Fruit fly (Drosophila melanogaster) whole organism, embryonic: ENCODE results near the gene CG10738.
A peak's percentile ranks its signal among the peaks of the same experiment; 100 is the strongest.

Source experiments
- Asciz ChIP-seq: fragments of 200-800 bp; sonication (Bioruptor generic); optimal IDR thresholded peaks from 2 replicates; lab custom pipeline; 2017; ENCODE audit warnings: missing biosample characterization, mild to moderate bottlenecking, missing genetic modification characterization, missing genetic modification reagents
- BtbVII ChIP-seq: fragments of 200-800 bp; sonication (Bioruptor generic); optimal IDR thresholded peaks from 3 replicates; lab custom pipeline; 2017; ENCODE audit warnings: missing biosample characterization, mild to moderate bottlenecking, missing genetic modification characterization
- CG10321 ChIP-seq: fragments of 200-800 bp; sonication (Bioruptor generic); IDR thresholded peaks from 2 replicates; pipeline ENCODE4 v1.3.6; 2022; ENCODE audit warnings: missing biosample characterization, missing genetic modification characterization
- CG11696 ChIP-seq: fragments of 200-800 bp; sonication (Bioruptor generic); IDR thresholded peaks from 2 replicates; pipeline ENCODE4 v1.3.6; 2022; ENCODE audit warnings: missing biosample characterization, missing genetic modification characterization
- CG12155 ChIP-seq: fragments of 200-800 bp; sonication (Bioruptor generic); optimal IDR thresholded peaks from 3 replicates; lab custom pipeline; 2016; ENCODE audit warnings: missing biosample characterization, missing genetic modification characterization
- CG13624 ChIP-seq: fragments of 200-800 bp; sonication (Bioruptor generic); optimal IDR thresholded peaks from 2 replicates; lab custom pipeline; 2016; ENCODE audit warnings: missing biosample characterization, missing genetic modification characterization
- CG13894 ChIP-seq: fragments of 200-800 bp; sonication (Bioruptor generic); optimal IDR thresholded peaks from 3 replicates; lab custom pipeline; 2018; ENCODE audit warnings: missing biosample characterization, mild to moderate bottlenecking, missing genetic modification characterization, moderate library complexity
- CG14050 ChIP-seq: fragments of 200-800 bp; sonication (Bioruptor generic); IDR thresholded peaks from 3 replicates; pipeline ENCODE4 v1.3.6; 2022; ENCODE audit warnings: missing biosample characterization, missing genetic modification characterization
- CG14441 ChIP-seq: fragments of 200-800 bp; sonication (Bioruptor generic); IDR thresholded peaks from 2 replicates; pipeline ENCODE4 v1.3.6; 2022; ENCODE audit warnings: missing biosample characterization, missing genetic modification characterization
- CG1602 ChIP-seq: fragments of 200-800 bp; sonication (Bioruptor generic); optimal IDR thresholded peaks from 3 replicates; lab custom pipeline; 2016; ENCODE audit warnings: missing biosample characterization, missing genetic modification characterization
- CG1603 ChIP-seq: fragments of 200-800 bp; sonication (Bioruptor generic); optimal IDR thresholded peaks from 2 replicates; lab custom pipeline; 2019; ENCODE audit warnings: missing biosample characterization, mild to moderate bottlenecking, missing genetic modification characterization, moderate library complexity
- CG1647 ChIP-seq: fragments of 200-800 bp; sonication (Bioruptor generic); optimal IDR thresholded peaks from 3 replicates; lab custom pipeline; 2016; ENCODE audit warnings: missing biosample characterization, missing genetic modification characterization
- CG17802 ChIP-seq: fragments of 200-800 bp; sonication (Bioruptor generic); optimal IDR thresholded peaks from 2 replicates; lab custom pipeline; 2018; ENCODE audit warnings: missing biosample characterization, mild to moderate bottlenecking, missing genetic modification characterization, moderate library complexity
- CG18599 ChIP-seq: fragments of 200-800 bp; sonication (Bioruptor generic); optimal IDR thresholded peaks from 3 replicates; lab custom pipeline; 2017; ENCODE audit warnings: missing biosample characterization, missing genetic modification characterization, mild to moderate bottlenecking, moderate library complexity, missing genetic modification reagents
- CG2120 ChIP-seq: fragments of 200-800 bp; sonication (Bioruptor generic); optimal IDR thresholded peaks from 3 replicates; lab custom pipeline; 2016; ENCODE audit warnings: missing biosample characterization, missing genetic modification characterization
- CG3281 ChIP-seq: fragments of 200-800 bp; sonication (Bioruptor generic); optimal IDR thresholded peaks from 3 replicates; lab custom pipeline; 2017; ENCODE audit warnings: missing biosample characterization, mild to moderate bottlenecking, missing genetic modification characterization
- CG6175 ChIP-seq: fragments of 200-800 bp; sonication (Bioruptor generic); IDR thresholded peaks from 3 replicates; pipeline ENCODE4 v1.3.6; 2022; ENCODE audit warnings: missing biosample characterization, missing genetic modification characterization
- CG6813 ChIP-seq: fragments of 200-800 bp; sonication (Bioruptor generic); optimal IDR thresholded peaks from 2 replicates; lab custom pipeline; 2017; ENCODE audit warnings: missing biosample characterization, missing genetic modification characterization, mild to moderate bottlenecking, moderate library complexity, missing genetic modification reagents
- CG8290 ChIP-seq, 3 experiments: fragments of 200-800 bp; sonication (Bioruptor generic); optimal IDR thresholded peaks; 2 replicates each; lab custom pipeline; 2016 to 2019; ENCODE audit warnings: missing biosample characterization in 3 of 3, missing genetic modification characterization in 3 of 3, mild to moderate bottlenecking in 2 of 3, moderate library complexity in 1 of 3
- CTCF ChIP-seq: fragments of 200-800 bp; sonication (Bioruptor generic); optimal IDR thresholded peaks from 2 replicates; lab custom pipeline; 2017; ENCODE audit warnings: missing biosample characterization, mild to moderate bottlenecking, missing genetic modification characterization, moderate library complexity
- Dbx ChIP-seq: fragments of 200-800 bp; sonication (Bioruptor generic); IDR thresholded peaks from 3 replicates; pipeline ENCODE4 v1.3.6; 2022; ENCODE audit warnings: missing biosample characterization, missing genetic modification characterization
- Dip2 ChIP-seq: fragments of 200-800 bp; sonication (Bioruptor generic); IDR thresholded peaks from 2 replicates; pipeline ENCODE4 v1.3.6; 2022; ENCODE audit warnings: missing biosample characterization, missing genetic modification characterization
- Eip74EF ChIP-seq, 2 experiments: fragments of 200-800 bp in 1 of 2; fragments of >200 bp in 1 of 2; sonication (Bioruptor generic) in 1 of 2; optimal IDR thresholded peaks; 2 replicates each; lab custom pipeline; 2017 to 2019; ENCODE audit warnings: missing biosample characterization in 2 of 2, missing genetic modification characterization in 2 of 2, mild to moderate bottlenecking in 1 of 2, moderate library complexity in 1 of 2
- Fer3 ChIP-seq: fragments of 200-800 bp; sonication (Bioruptor generic); optimal IDR thresholded peaks from 2 replicates; lab custom pipeline; 2018; ENCODE audit warnings: missing biosample characterization, mild to moderate bottlenecking, missing genetic modification characterization, moderate library complexity
- GATAe ChIP-seq: fragments of 200-800 bp; sonication (Bioruptor generic); conservative IDR thresholded peaks from 2 replicates; pipeline ENCODE4 v1.3.6; 2022; ENCODE audit warnings: missing biosample characterization, missing genetic modification characterization
- Gug ChIP-seq: fragments of 200-800 bp; sonication (Bioruptor generic); IDR thresholded peaks from 4 replicates; pipeline ENCODE4 v1.3.6; 2022; ENCODE audit warnings: missing biosample characterization, missing genetic modification characterization
- HHEX ChIP-seq: fragments of 200-800 bp; sonication (Bioruptor generic); optimal IDR thresholded peaks from 3 replicates; lab custom pipeline; 2017; ENCODE audit warnings: missing biosample characterization, mild to moderate bottlenecking, missing genetic modification characterization, missing genetic modification reagents
- HLH54F ChIP-seq: fragments of 200-800 bp; sonication (Bioruptor generic); optimal IDR thresholded peaks from 3 replicates; lab custom pipeline; 2016; ENCODE audit warnings: missing biosample characterization, missing genetic modification characterization
- Hey ChIP-seq: fragments of 200-800 bp; sonication (Bioruptor generic); optimal IDR thresholded peaks from 3 replicates; lab custom pipeline; 2018; ENCODE audit warnings: missing biosample characterization, mild to moderate bottlenecking, missing genetic modification characterization
- Med ChIP-seq: fragments of 200-800 bp; sonication (Bioruptor generic); peaks from one replicate; lab custom pipeline; 2016; ENCODE audit warnings: missing biosample characterization, missing genetic modification characterization, mild to moderate bottlenecking, inconsistent platforms, moderate library complexity
- NFAT ChIP-seq: fragments of 200-800 bp; sonication (Bioruptor generic); IDR thresholded peaks from 2 replicates; pipeline ENCODE4 v1.3.6; 2022; ENCODE audit warnings: missing biosample characterization, missing genetic modification characterization
- Rfx ChIP-seq: fragments of 200-800 bp; sonication (Bioruptor generic); IDR thresholded peaks from 2 replicates; pipeline ENCODE4 v1.3.6; 2022; ENCODE audit warnings: missing biosample characterization, missing genetic modification characterization
- Scr ChIP-seq: fragments of 200-800 bp; sonication (Bioruptor generic); IDR thresholded peaks from 2 replicates; pipeline ENCODE4 v1.3.6; 2022; ENCODE audit warnings: missing biosample characterization, missing genetic modification characterization; ENCODE audit not compliant: partially characterized antibody
- Sox102F ChIP-seq: fragments of 200-800 bp; sonication (Bioruptor generic); optimal IDR thresholded peaks from 2 replicates; lab custom pipeline; 2018; ENCODE audit warnings: missing biosample characterization, mild to moderate bottlenecking, missing genetic modification characterization, moderate library complexity
- btn ChIP-seq: fragments of 200-800 bp; sonication (Bioruptor generic); optimal IDR thresholded peaks from 2 replicates; lab custom pipeline; 2016; ENCODE audit warnings: missing biosample characterization, missing genetic modification characterization
- cato ChIP-seq: fragments of 200-800 bp; sonication (Bioruptor generic); optimal IDR thresholded peaks from 2 replicates; lab custom pipeline; 2016; ENCODE audit warnings: missing biosample characterization, missing genetic modification characterization, borderline replicate concordance
- crol ChIP-seq: fragments of 200-800 bp; sonication (Bioruptor generic); IDR thresholded peaks from 2 replicates; pipeline ENCODE4 v1.3.6; 2022; ENCODE audit warnings: missing biosample characterization, missing genetic modification characterization
- dysf ChIP-seq: fragments of 200-800 bp; sonication (Bioruptor generic); IDR thresholded peaks from 3 replicates; pipeline ENCODE4 v1.3.6; 2022; ENCODE audit warnings: missing biosample characterization, missing genetic modification characterization
- hkb ChIP-seq, 2 experiments: fragments of 200-800 bp in 1 of 2; fragments of >200 bp in 1 of 2; sonication (Bioruptor generic) in 1 of 2; IDR thresholded peaks in 1 of 2; optimal IDR thresholded peaks in 1 of 2; 2 replicates each; pipeline versions ENCODE4 v1.3.6 to Lab custom; 2017 to 2022; ENCODE audit warnings: missing biosample characterization in 1 of 2, missing genetic modification characterization in 1 of 2
- knrl ChIP-seq: fragments of 200-800 bp; sonication (Bioruptor generic); IDR thresholded peaks from 3 replicates; pipeline ENCODE4 v1.3.6; 2022; ENCODE audit warnings: missing biosample characterization, missing genetic modification characterization; ENCODE audit not compliant: partially characterized antibody
- rib ChIP-seq: fragments of 200-800 bp; sonication (Bioruptor generic); IDR thresholded peaks from 2 replicates; pipeline ENCODE4 v1.3.6; 2022; ENCODE audit warnings: missing biosample characterization, missing genetic modification characterization
- sr ChIP-seq: fragments of 200-800 bp; sonication (Bioruptor generic); IDR thresholded peaks from 3 replicates; pipeline ENCODE4 v1.3.6; 2022; ENCODE audit warnings: missing biosample characterization, missing genetic modification characterization
- stc ChIP-seq: fragments of 200-800 bp; sonication (Bioruptor generic); IDR thresholded peaks from 2 replicates; pipeline ENCODE4 v1.3.6; 2022; ENCODE audit warnings: missing biosample characterization, missing genetic modification characterization
- tin ChIP-seq: fragments of 200-800 bp; sonication (Bioruptor generic); optimal IDR thresholded peaks from 3 replicates; lab custom pipeline; 2016; ENCODE audit warnings: missing biosample characterization, missing genetic modification characterization
- wor ChIP-seq: fragments of 200-800 bp; sonication (Bioruptor generic); IDR thresholded peaks from 2 replicates; pipeline ENCODE4 v1.3.6; 2022; ENCODE audit warnings: missing biosample characterization, missing genetic modification characterization

The CG10738 gene

dm6 chr3L:13476566-13477452 is 26.2 kb downstream of the CG10738 start (continued):
- TF ChIP-seq CG17802 (tag; lab: Kevin White, UChicago) (peak; percentile 61), btn (GFP tag; lab: Kevin White, UChicago) (no peak), Asciz (GFP tag; lab: Kevin White, UChicago) (peak; percentile 94), GATAe (peak; percentile 13; the same call in 1 of the 2 replicates), CG1647 (peak; percentile 69), CG1602 (GFP tag; lab: Kevin White, UChicago) (peak; percentile 83), knrl (GFP tag; lab: Robert Waterston, UW) (no peak), cato (GFP tag; lab: Kevin White, UChicago) (peak; percentile 78), CG2120 (GFP tag; lab: Kevin White, UChicago) (peak; percentile 89), tin (peak; percentile 87), wor (GFP tag; lab: Robert Waterston, UW) (peak; percentile 87), Dip2 (GFP tag; lab: Robert Waterston, UW) (no peak), CG1603 (tag; lab: Kevin White, UChicago) (peak; percentile 40)
- TF ChIP-seq, all 482 proteins: peak for 385

dm6 chr3L:13477453-13478184 is 27.0 kb downstream of the CG10738 start, which contains the start of gene stv:
Gene stv (plus strand): TSS chr3L:13477541.
- TF ChIP-seq stc (GFP tag; lab: Robert Waterston, UW) (0 out of 2 replicates have a peak, but pooled peaks have one; percentile 35), HHEX (GFP tag; lab: Kevin White, UChicago) (peak; percentile 12), CG18599 (GFP tag; lab: Kevin White, UChicago) (peak; percentile 39), Eip74EF (GFP tag; optimal IDR thresholded peaks at IDR 0.05; lab: Kevin White, UChicago) (no peak), CG14050 (GFP tag; lab: Robert Waterston, UW) (no peak), HLH54F (GFP tag; lab: Kevin White, UChicago) (no peak), sr (peak; percentile 64; the same call in 2 of the 3 replicates), rib (GFP tag; lab: Robert Waterston, UW) (peak; percentile 27; the same call in 1 of the 2 replicates), Gug (peak; percentile 28; the same call in 1 of the 4 replicates), hkb (optimal IDR thresholded peaks at IDR 0.05; lab: Kevin White, UChicago) (no peak), hkb (GFP tag; IDR thresholded peaks at IDR 0.05; lab: Robert Waterston, UW) (peak; percentile 42), CTCF (GFP tag; lab: Kevin White, UChicago) (no peak), Fer3 (tag; lab: Kevin White, UChicago) (no peak), Scr (GFP tag; lab: Robert Waterston, UW) (peak; percentile 25; the same call in 1 of the 2 replicates), CG6813 (GFP tag; lab: Kevin White, UChicago) (peak; percentile 7), CG6175 (GFP tag; lab: Robert Waterston, UW) (0 out of 3 replicates have a peak, but pooled peaks have one; percentile 28), Sox102F (GFP tag; lab: Kevin White, UChicago) (no peak), CG11696 (peak; percentile 55; the same call in 1 of the 2 replicates), BtbVII (peak; percentile 28), NFAT (peak; percentile 56; the same call in 1 of the 2 replicates), Hey (tag; lab: Kevin White, UChicago) (peak; percentile 52), CG8290 (GFP tag; optimal IDR thresholded peaks at IDR 0.05; lab: Kevin White, UChicago) (no peak), CG8290 (tag; optimal IDR thresholded peaks at IDR 0.05; lab: Kevin White, UChicago) (peak in 1 of 2 experiments; percentile 13), CG10321 (GFP tag; lab: Robert Waterston, UW) (peak; percentile 29; the same call in 1 of the 2 replicates), CG14441 (GFP tag; lab: Robert Waterston, UW) (peak; percentile 27; the same call in 1 of the 2 replicates), CG12155 (no peak), Rfx (GFP tag; lab: Robert Waterston, UW) (peak; percentile 45; the same call in 1 of the 2 replicates), Dbx (GFP tag; lab: Robert Waterston, UW) (peak; percentile 29; the same call in 2 of the 3 replicates), CG3281 (peak; percentile 25), dysf (GFP tag; lab: Robert Waterston, UW) (peak; percentile 6; the same call in 1 of the 3 replicates), Med (GFP tag; lab: Kevin White, UChicago) (peak; percentile 49), CG13624 (GFP tag; lab: Kevin White, UChicago) (no peak), CG13894 (tag; lab: Kevin White, UChicago) (peak; percentile 26), crol (GFP tag; lab: Robert Waterston, UW) (peak; percentile 70)
